Worm (Caenorhabditis elegans) whole organism, L4 larva: ENCODE measurements around the gene aakb-2.

ENCODE experiments used
- D1046.2 ChIP-seq: fragments of 200-800 bp; sonication (Bioruptor generic); IDR thresholded peaks from 2 replicates; pipeline ENCODE4 v1.3.6; 2022; ENCODE audit warnings: missing genetic modification characterization, missing compliant biosample characterization
- F37D6.2 ChIP-seq: sonication (generic microtip); optimal IDR thresholded peaks from 2 replicates; lab custom pipeline; 2016; ENCODE audit warnings: mild to moderate bottlenecking, missing genetic modification characterization, missing compliant biosample characterization
- F44E2.7 ChIP-seq: fragments of 200-800 bp; sonication (Bioruptor generic); IDR thresholded peaks from 2 replicates; pipeline ENCODE4 v2.1.2; 2022; ENCODE audit warnings: missing genetic modification characterization, missing compliant biosample characterization
- R02D3.7 ChIP-seq: fragments of 150-350 bp; sonication (generic microtip); optimal IDR thresholded peaks from 3 replicates; lab custom pipeline; 2014; ENCODE audit warnings: missing biosample characterization, missing genetic modification characterization
- Y75B8A.6 ChIP-seq: fragments of 200-800 bp; sonication (Bioruptor generic); IDR thresholded peaks from 2 replicates; pipeline ENCODE4 v1.3.6; 2022; ENCODE audit warnings: missing genetic modification reagents, missing genetic modification characterization, missing compliant biosample characterization
- ZK337.2 ChIP-seq: fragments of 200-800 bp; sonication (Bioruptor generic); IDR thresholded peaks from 2 replicates; pipeline ENCODE4 v1.3.6; 2022; ENCODE audit warnings: missing genetic modification reagents, missing genetic modification characterization, missing compliant biosample characterization
- aha-1 ChIP-seq: fragments of 150-350 bp; peaks from one replicate; lab custom pipeline; 2014; ENCODE audit warnings: missing biosample characterization, missing genetic modification characterization
- aly-2 ChIP-seq: sonication (generic microtip); optimal IDR thresholded peaks from 2 replicates; lab custom pipeline; 2018; ENCODE audit warnings: missing biosample characterization, missing genetic modification characterization
- ama-1 ChIP-seq: fragments of 150-350 bp; optimal IDR thresholded peaks from 2 replicates; lab custom pipeline; 2014; ENCODE audit warnings: inconsistent platforms, mixed read lengths
- arid-1 ChIP-seq: fragments of 200-800 bp; sonication (Bioruptor generic); conservative IDR thresholded peaks from 2 replicates; pipeline ENCODE4 v1.3.6; 2022; ENCODE audit warnings: missing genetic modification reagents, missing genetic modification characterization, missing compliant biosample characterization
- attf-4 ChIP-seq: sonication (generic microtip); optimal IDR thresholded peaks from 3 replicates; lab custom pipeline; 2017; ENCODE audit warnings: missing biosample characterization, missing genetic modification characterization
- ceh-82 ChIP-seq: sonication (generic microtip); optimal IDR thresholded peaks from 2 replicates; lab custom pipeline; 2017; ENCODE audit warnings: missing biosample characterization, missing genetic modification characterization
- daf-16 ChIP-seq, 3 experiments: sonication (generic microtip); optimal IDR thresholded peaks; 2 replicates each; lab custom pipeline; 2016 to 2017; ENCODE audit warnings: missing genetic modification characterization in 3 of 3, missing genetic modification reagents in 3 of 3, mild to moderate bottlenecking in 2 of 3, missing compliant biosample characterization in 2 of 3, missing biosample characterization in 1 of 3, moderate library complexity in 1 of 3
- daf-19 ChIP-seq: fragments of 200-800 bp; sonication (Bioruptor generic); conservative IDR thresholded peaks from 2 replicates; pipeline ENCODE4 v1.3.6; 2022; ENCODE audit warnings: missing genetic modification characterization, missing compliant biosample characterization
- dve-1 ChIP-seq: sonication (generic microtip); optimal IDR thresholded peaks from 2 replicates; lab custom pipeline; 2017; ENCODE audit warnings: antibody characterized with exemption, mild to moderate bottlenecking, missing genetic modification characterization, missing compliant biosample characterization; ENCODE audit not compliant: insufficient read depth
- gei-8 ChIP-seq: fragments of 200-800 bp; sonication (Bioruptor generic); optimal IDR thresholded peaks from 2 replicates; lab custom pipeline; 2018; ENCODE audit warnings: mild to moderate bottlenecking, missing genetic modification characterization, missing compliant biosample characterization
- hif-1 ChIP-seq, 2 experiments: sonication (generic microtip); optimal IDR thresholded peaks; 2 replicates each; lab custom pipeline; 2016 to 2017; ENCODE audit warnings: missing compliant biosample characterization in 2 of 2, missing genetic modification characterization in 2 of 2, missing genetic modification reagents in 2 of 2, missing genotype in 2 of 2, mild to moderate bottlenecking in 1 of 2
- hlh-11 ChIP-seq: fragments of 200-800 bp; sonication (Bioruptor generic); optimal IDR thresholded peaks from 2 replicates; lab custom pipeline; 2018; ENCODE audit warnings: mild to moderate bottlenecking, missing genetic modification characterization, missing compliant biosample characterization
- hlh-30 ChIP-seq: sonication (generic microtip); optimal IDR thresholded peaks from 2 replicates; lab custom pipeline; 2017; ENCODE audit warnings: antibody characterized with exemption, mild to moderate bottlenecking, missing genetic modification characterization, missing compliant biosample characterization; ENCODE audit not compliant: insufficient read depth
- lim-7 ChIP-seq: fragments of 200-800 bp; sonication (Bioruptor generic); IDR thresholded peaks from 2 replicates; pipeline ENCODE4 v1.3.6; 2022; ENCODE audit warnings: missing genetic modification characterization, missing compliant biosample characterization
- lin-29 ChIP-seq: fragments of 200-800 bp; sonication (Bioruptor generic); IDR thresholded peaks from 2 replicates; pipeline ENCODE4 v1.3.6; 2022; ENCODE audit warnings: missing genetic modification reagents, missing genetic modification characterization, missing compliant biosample characterization
- lin-39 ChIP-seq: fragments of 150-350 bp; optimal IDR thresholded peaks from 2 replicates; lab custom pipeline; 2014; ENCODE audit warnings: missing biosample characterization, missing genetic modification reagents, missing genetic modification characterization
- lir-3 ChIP-seq: sonication (generic microtip); optimal IDR thresholded peaks from 2 replicates; lab custom pipeline; 2016; ENCODE audit warnings: mild to moderate bottlenecking, missing genetic modification characterization, missing compliant biosample characterization
- madf-5 ChIP-seq, 2 experiments: fragments of 200-800 bp; sonication (Bioruptor generic); IDR thresholded peaks; 2 replicates each; pipeline ENCODE4 v1.3.6; 2022; ENCODE audit warnings: missing compliant biosample characterization in 2 of 2, missing genetic modification characterization in 2 of 2
- mep-1 ChIP-seq: fragments of 150-350 bp; sonication (generic microtip); optimal IDR thresholded peaks from 3 replicates; lab custom pipeline; 2014; ENCODE audit warnings: missing biosample characterization, missing genetic modification characterization
- mes-2 ChIP-seq: sonication (generic microtip); optimal IDR thresholded peaks from 2 replicates; lab custom pipeline; 2016; ENCODE audit warnings: missing genotype, mild to moderate bottlenecking, missing genetic modification characterization, missing compliant biosample characterization; ENCODE audit not compliant: poor library complexity, severe bottlenecking
- nhr-11 ChIP-seq: fragments of 150-350 bp; optimal IDR thresholded peaks from 2 replicates; lab custom pipeline; 2014; ENCODE audit warnings: missing biosample characterization, missing genetic modification characterization
- nhr-237 ChIP-seq: sonication (generic microtip); optimal IDR thresholded peaks from 2 replicates; lab custom pipeline; 2017; ENCODE audit warnings: missing biosample characterization, missing genetic modification characterization
- nhr-28 ChIP-seq: fragments of 150-350 bp; optimal IDR thresholded peaks from 2 replicates; lab custom pipeline; 2014; ENCODE audit warnings: missing biosample characterization, missing genetic modification characterization
- nhr-48 ChIP-seq: sonication (generic microtip); optimal IDR thresholded peaks from 2 replicates; lab custom pipeline; 2016; ENCODE audit warnings: mild to moderate bottlenecking, missing genetic modification characterization, missing compliant biosample characterization
- nhr-6 ChIP-seq: fragments of 150-350 bp; optimal IDR thresholded peaks from 2 replicates; lab custom pipeline; 2014; ENCODE audit warnings: missing biosample characterization, missing genetic modification characterization
- nhr-77 ChIP-seq: fragments of 150-350 bp; optimal IDR thresholded peaks from 2 replicates; lab custom pipeline; 2014; ENCODE audit warnings: missing biosample characterization, missing genetic modification characterization
- unc-62 ChIP-seq, 3 experiments: fragments of 150-350 bp in 1 of 3; sonication (generic microtip); optimal IDR thresholded peaks in 2 of 3; peaks in 1 of 3; 1 replicate in 1 of 3; 2 replicates in 2 of 3; lab custom pipeline; 2014 to 2017; ENCODE audit warnings: missing biosample characterization in 3 of 3, missing genetic modification characterization in 3 of 3, missing genetic modification reagents in 3 of 3, missing genotype in 1 of 3
- vab-7 ChIP-seq: fragments of 200-800 bp; sonication (Bioruptor generic); IDR thresholded peaks from 2 replicates; pipeline ENCODE4 v1.3.6; 2022; ENCODE audit warnings: missing genetic modification reagents, missing genetic modification characterization, missing compliant biosample characterization
- zfp-3 ChIP-seq: fragments of 200-800 bp; sonication (Bioruptor generic); conservative IDR thresholded peaks from 2 replicates; pipeline ENCODE4 v1.3.6; 2022; ENCODE audit warnings: missing genetic modification reagents, missing genetic modification characterization, missing compliant biosample characterization
- zip-11 ChIP-seq: fragments of 200-800 bp; sonication (Bioruptor generic); IDR thresholded peaks from 2 replicates; pipeline ENCODE4 v1.3.6; 2022; ENCODE audit warnings: missing genetic modification characterization, missing compliant biosample characterization
- ztf-11 ChIP-seq: fragments of 150-350 bp; optimal IDR thresholded peaks from 2 replicates; lab custom pipeline; 2014; ENCODE audit warnings: missing biosample characterization, missing genetic modification characterization

aakb-2 gene

ce11 chrIII:11243421-11243820 lies 6.5 kb downstream of the aakb-2 start (continued):
- TF ChIP-seq R02D3.7 (tag; lab: Kevin White, UChicago): no peak
- no peak for TF ChIP-seq lir-3
- TF ChIP-seq nhr-11: peak; percentile 14
- peak in 1 of 2 experiments; percentile 49 for TF ChIP-seq hif-1 (tag; optimal IDR thresholded peaks at IDR 0.05; lab: Kevin White, UChicago)

- TF ChIP-seq daf-16 (GFP tag; optimal IDR thresholded peaks at IDR 0.05; lab: Kevin White, UChicago) (no peak), daf-16 (tag; optimal IDR thresholded peaks at IDR 0.05; lab: Kevin White, UChicago) (peak; percentile 40), D1046.2 (no peak), nhr-28 (peak; percentile 50), hlh-11 (tag; lab: Kevin White, UChicago) (peak; percentile 34), nhr-77 (tag; lab: Kevin White, UChicago) (peak; percentile 62), hlh-30 (tag; lab: Kevin White, UChicago) (peak; percentile 61), dve-1 (peak; percentile 4), hif-1 (tag; optimal IDR thresholded peaks at IDR 0.05; lab: Kevin White, UChicago) (no peak), ztf-11 (no peak)
Observed at ce11 chrIII:11244338-11244737, 7.4 kb downstream of the aakb-2 start.

ce11 chrIII:11244820-11245219 lies 7.9 kb downstream of the aakb-2 start, which contains the start of gene rsks-1:
Gene rsks-1 (plus strand): TSS chrIII:11245120.
- TF ChIP-seq dve-1 (no peak), vab-7 (no peak), lin-39 (tag; lab: Kevin White, UChicago) (no peak), daf-19 (GFP tag; lab: Robert Waterston, UW) (no peak), mep-1 (tag; lab: Kevin White, UChicago) (no peak)

- TF ChIP-seq madf-5 (GFP tag; IDR thresholded peaks at IDR 0.05; lab: Robert Waterston, UW) (0 out of 4 replicates have a peak, but pooled peaks of 1 of the 2 experiments have one; percentile 33), lim-7 (no peak), hlh-11 (tag; lab: Kevin White, UChicago) (no peak), daf-16 (GFP tag; optimal IDR thresholded peaks at IDR 0.05; lab: Kevin White, UChicago) (no peak), daf-16 (tag; optimal IDR thresholded peaks at IDR 0.05; lab: Kevin White, UChicago) (peak; percentile 2), ama-1 (peak; percentile 49), aly-2 (tag; lab: Kevin White, UChicago) (no peak), F44E2.7 (GFP tag; lab: Robert Waterston, UW) (no peak), aha-1 (tag; lab: Kevin White, UChicago) (peak; percentile 57), nhr-6 (tag; lab: Kevin White, UChicago) (no peak), zfp-3 (GFP tag; lab: Robert Waterston, UW) (no peak), ceh-82 (tag; lab: Kevin White, UChicago) (no peak), attf-4 (tag; lab: Kevin White, UChicago) (no peak), lin-29 (GFP tag; lab: Robert Waterston, UW) (no peak), nhr-48 (no peak), mes-2 (tag; lab: Kevin White, UChicago) (peak; percentile 19)
Observed at ce11 chrIII:11246588-11246987, 9.6 kb downstream of the aakb-2 start.

ce11 chrIII:11248897-11249296 lies 12.0 kb downstream of the aakb-2 start:
- no peak for TF ChIP-seq vab-7
- no peak for TF ChIP-seq zip-11 (GFP tag; lab: Robert Waterston, UW)
- TF ChIP-seq arid-1 (GFP tag; lab: Robert Waterston, UW): no peak
- no peak for TF ChIP-seq gei-8 (GFP tag; lab: Kevin White, UChicago)
- TF ChIP-seq aha-1 (tag; lab: Kevin White, UChicago): peak; percentile 66
- no peak for TF ChIP-seq nhr-237 (tag; lab: Kevin White, UChicago)
- no peak for TF ChIP-seq nhr-28
- no peak for TF ChIP-seq F37D6.2 (tag; lab: Kevin White, UChicago)
- TF ChIP-seq Y75B8A.6 (GFP tag; lab: Robert Waterston, UW): no peak
- TF ChIP-seq ZK337.2 (GFP tag; lab: Robert Waterston, UW): no peak
- peak in 1 of 2 experiments; percentile 76 for TF ChIP-seq unc-62 (GFP tag; optimal IDR thresholded peaks at IDR 0.05 in 1 of 2; lab: Kevin White, UChicago)
- no peak for TF ChIP-seq unc-62 (tag; optimal IDR thresholded peaks at IDR 0.05; lab: Kevin White, UChicago)
